Worm (Caenorhabditis elegans) whole organism, young adult: ENCODE results near the gene cdf-2.

ENCODE experiments used
- B0035.1 ChIP-seq: sonication (generic microtip); optimal IDR thresholded peaks from 2 replicates; lab custom pipeline; 2016; ENCODE audit warnings: missing genetic modification characterization, mild to moderate bottlenecking, missing compliant biosample characterization, missing genotype, missing genetic modification reagents
- C06A6.2 ChIP-seq: fragments of 200-800 bp; sonication (Bioruptor generic); conservative IDR thresholded peaks from 2 replicates; pipeline ENCODE4 v1.3.6; 2022; ENCODE audit warnings: missing genetic modification characterization, missing compliant biosample characterization
- D2030.7 ChIP-seq: fragments of 200-800 bp; sonication (Bioruptor generic); IDR thresholded peaks from 2 replicates; pipeline ENCODE4 v1.3.6; 2022; ENCODE audit warnings: missing genetic modification reagents, missing genetic modification characterization, missing compliant biosample characterization
- F10E7.11 ChIP-seq: sonication (generic microtip); optimal IDR thresholded peaks from 2 replicates; lab custom pipeline; 2017; ENCODE audit warnings: mild to moderate bottlenecking, missing genetic modification characterization, moderate library complexity, missing compliant biosample characterization
- F22D6.2 ChIP-seq: sonication (generic microtip); optimal IDR thresholded peaks from 2 replicates; lab custom pipeline; 2016; ENCODE audit warnings: mild to moderate bottlenecking, missing genetic modification characterization, missing compliant biosample characterization
- K11D2.4 ChIP-seq: fragments of 200-800 bp; sonication (Bioruptor generic); IDR thresholded peaks from 2 replicates; pipeline ENCODE4 v1.3.6; 2022; ENCODE audit warnings: missing genetic modification reagents, missing genetic modification characterization, missing compliant biosample characterization
- T07F8.4 ChIP-seq: sonication (generic microtip); optimal IDR thresholded peaks from 2 replicates; lab custom pipeline; 2016; ENCODE audit warnings: mild to moderate bottlenecking, missing genetic modification characterization, moderate library complexity, missing compliant biosample characterization
- Y53F4B.3 ChIP-seq: fragments of 200-800 bp; sonication (Bioruptor generic); IDR thresholded peaks from 2 replicates; pipeline ENCODE4 v1.3.6; 2022; ENCODE audit warnings: missing genetic modification reagents, missing genetic modification characterization, missing compliant biosample characterization
- Y53G8AR.9 ChIP-seq: fragments of 200-800 bp; sonication (Bioruptor generic); conservative IDR thresholded peaks from 2 replicates; pipeline ENCODE4 v1.3.6; 2022; ENCODE audit warnings: missing genetic modification reagents, missing genetic modification characterization, missing compliant biosample characterization
- atf-7 ChIP-seq: sonication (generic microtip); optimal IDR thresholded peaks from 2 replicates; lab custom pipeline; 2017; ENCODE audit warnings: mild to moderate bottlenecking, missing genetic modification characterization, missing compliant biosample characterization
- bed-1 ChIP-seq: fragments of 200-800 bp; sonication (Bioruptor generic); IDR thresholded peaks from 2 replicates; pipeline ENCODE4 v1.3.6; 2022; ENCODE audit warnings: missing genetic modification reagents, missing genetic modification characterization, missing compliant biosample characterization
- ceh-58 ChIP-seq: fragments of 200-800 bp; sonication (Bioruptor generic); IDR thresholded peaks from 2 replicates; pipeline ENCODE4 v1.3.6; 2022; ENCODE audit warnings: missing genetic modification characterization, missing compliant biosample characterization
- ceh-79 ChIP-seq: sonication (generic microtip); optimal IDR thresholded peaks from 2 replicates; lab custom pipeline; 2017; ENCODE audit warnings: mild to moderate bottlenecking, missing genetic modification characterization, missing compliant biosample characterization
- dpff-1 ChIP-seq: sonication (generic microtip); optimal IDR thresholded peaks from 2 replicates; lab custom pipeline; 2017; ENCODE audit warnings: mild to moderate bottlenecking, missing genetic modification characterization, missing compliant biosample characterization
- hrde-1 ChIP-seq: sonication (generic microtip); optimal IDR thresholded peaks from 2 replicates; lab custom pipeline; 2016; ENCODE audit warnings: missing genetic modification characterization, mild to moderate bottlenecking, missing compliant biosample characterization, moderate library complexity, missing genotype, missing genetic modification reagents, borderline replicate concordance
- let-607 ChIP-seq, 2 experiments: fragments of 200-800 bp in 1 of 2; sonication (Bioruptor generic) in 1 of 2; sonication (generic microtip) in 1 of 2; optimal IDR thresholded peaks; 2 replicates each; lab custom pipeline; 2016 to 2018; ENCODE audit warnings: mild to moderate bottlenecking in 2 of 2, missing compliant biosample characterization in 2 of 2, missing genetic modification characterization in 2 of 2, moderate library complexity in 2 of 2, missing genotype in 1 of 2
- lin-26 ChIP-seq: fragments of 200-800 bp; sonication (Bioruptor generic); IDR thresholded peaks from 2 replicates; pipeline ENCODE4 v1.3.6; 2022; ENCODE audit warnings: missing genetic modification reagents, missing genetic modification characterization, missing compliant biosample characterization
- lin-35 ChIP-seq, 3 experiments: fragments of 150-350 bp in 2 of 3; sonication (generic microtip) in 1 of 3; optimal IDR thresholded peaks; 2 replicates each; lab custom pipeline; 2014 to 2018; ENCODE audit warnings: missing biosample characterization in 3 of 3, missing genetic modification characterization in 3 of 3, missing genetic modification reagents in 3 of 3
- mcd-1 ChIP-seq: fragments of 200-800 bp; sonication (Bioruptor generic); IDR thresholded peaks from 2 replicates; pipeline ENCODE4 v1.3.6; 2022; ENCODE audit warnings: missing genetic modification reagents, missing genetic modification characterization, missing compliant biosample characterization
- mes-4 ChIP-seq: sonication (generic microtip); optimal IDR thresholded peaks from 2 replicates; lab custom pipeline; 2016; ENCODE audit warnings: missing genotype, missing genetic modification characterization, missing compliant biosample characterization
- nfya-1 ChIP-seq: sonication (generic microtip); optimal IDR thresholded peaks from 2 replicates; lab custom pipeline; 2017; ENCODE audit warnings: antibody characterized with exemption, missing compliant biosample characterization, missing genetic modification characterization, borderline replicate concordance; ENCODE audit not compliant: insufficient read depth
- nhr-120 ChIP-seq: fragments of 200-800 bp; sonication (Bioruptor generic); IDR thresholded peaks from 2 replicates; pipeline ENCODE4 v1.3.6; 2022; ENCODE audit warnings: missing genetic modification characterization, missing compliant biosample characterization
- nhr-179 ChIP-seq: sonication (generic microtip); optimal IDR thresholded peaks from 2 replicates; lab custom pipeline; 2016; ENCODE audit warnings: mild to moderate bottlenecking, missing genetic modification characterization, missing compliant biosample characterization
- nhr-27 ChIP-seq: fragments of 200-800 bp; sonication (Bioruptor generic); optimal IDR thresholded peaks from 2 replicates; lab custom pipeline; 2018; ENCODE audit warnings: mild to moderate bottlenecking, missing genetic modification characterization, moderate library complexity, missing compliant biosample characterization
- rcor-1 ChIP-seq: fragments of 200-800 bp; sonication (Bioruptor generic); IDR thresholded peaks from 2 replicates; pipeline ENCODE4 v1.3.6; 2022; ENCODE audit warnings: missing genetic modification reagents, missing genetic modification characterization, missing compliant biosample characterization
- rpc-1 ChIP-seq, 2 experiments: fragments of 150-350 bp in 1 of 2; sonication (generic microtip) in 1 of 2; optimal IDR thresholded peaks; 2 replicates each; lab custom pipeline; 2014 to 2018; ENCODE audit warnings: missing biosample characterization in 1 of 2, missing genetic modification characterization in 1 of 2, missing genetic modification reagents in 1 of 2, missing genotype in 1 of 2
- snpc-3.4 ChIP-seq: sonication (generic microtip); optimal IDR thresholded peaks from 2 replicates; lab custom pipeline; 2017; ENCODE audit warnings: missing genetic modification characterization, mild to moderate bottlenecking, missing compliant biosample characterization, antibody characterized with exemption, moderate library complexity, missing genotype, missing genetic modification reagents
- tbx-9 ChIP-seq: sonication (generic microtip); optimal IDR thresholded peaks from 2 replicates; lab custom pipeline; 2016; ENCODE audit warnings: borderline replicate concordance, missing genetic modification characterization, inconsistent platforms, missing compliant biosample characterization
- unc-130 ChIP-seq: sonication (generic microtip); optimal IDR thresholded peaks from 2 replicates; lab custom pipeline; 2016; ENCODE audit warnings: missing genetic modification reagents, missing genetic modification characterization, missing compliant biosample characterization
- zim-3 ChIP-seq: sonication (generic microtip); optimal IDR thresholded peaks from 2 replicates; lab custom pipeline; 2017; ENCODE audit warnings: mild to moderate bottlenecking, missing genetic modification characterization, moderate library complexity, missing compliant biosample characterization
- ztf-18 ChIP-seq: sonication (generic microtip); optimal IDR thresholded peaks from 2 replicates; lab custom pipeline; 2016; ENCODE audit warnings: missing genotype, mild to moderate bottlenecking, missing genetic modification characterization, missing compliant biosample characterization
- ztf-22 ChIP-seq: fragments of 200-800 bp; sonication (Bioruptor generic); optimal IDR thresholded peaks from 2 replicates; lab custom pipeline; 2018; ENCODE audit warnings: mild to moderate bottlenecking, missing genetic modification characterization, moderate library complexity, missing compliant biosample characterization
- ztf-25 ChIP-seq: fragments of 200-800 bp; sonication (Bioruptor generic); IDR thresholded peaks from 2 replicates; pipeline ENCODE4 v1.3.6; 2022; ENCODE audit warnings: missing genetic modification reagents, missing genetic modification characterization, missing compliant biosample characterization
- ztf-6 ChIP-seq: fragments of 200-800 bp; sonication (Bioruptor generic); IDR thresholded peaks from 2 replicates; pipeline ENCODE4 v1.3.6; 2022; ENCODE audit warnings: missing genetic modification reagents, missing genetic modification characterization, missing compliant biosample characterization

cdf-2 gene

DNA sequence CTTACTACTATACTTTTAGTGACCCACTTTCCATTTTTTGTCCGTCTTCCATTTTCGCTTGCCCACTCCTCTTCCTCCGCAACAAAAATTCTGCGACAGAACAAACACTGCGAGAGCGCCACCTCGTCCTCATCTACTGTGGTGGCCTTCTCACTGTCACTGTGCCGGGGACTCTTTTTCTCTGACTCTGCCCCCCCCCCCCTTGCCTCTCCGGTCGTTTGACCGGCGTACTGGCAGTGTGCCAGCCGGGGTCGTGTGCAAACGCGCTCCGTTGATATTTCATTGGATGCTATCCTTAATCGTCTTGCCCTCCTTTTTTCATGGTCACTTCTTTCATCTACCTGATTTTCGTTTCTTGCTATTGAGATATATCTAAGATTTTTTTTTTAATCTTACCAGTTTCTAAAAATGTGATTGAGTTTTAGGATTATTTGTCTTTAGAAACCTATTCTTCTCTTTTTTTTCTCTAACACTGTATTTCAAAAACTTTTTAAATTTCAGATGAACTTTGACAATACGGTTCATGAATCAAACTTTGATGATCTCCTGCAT is 13.8 kb upstream of the cdf-2 start, which contains the start of gene atf-6 (continued):
- no peak for TF ChIP-seq F10E7.11 (tag; lab: Kevin White, UChicago)
- peak; percentile 97 for TF ChIP-seq mcd-1
- peak; percentile 39; the same call in 1 of the 2 replicates for TF ChIP-seq Y53G8AR.9 (GFP tag; lab: Robert Waterston, UW)
- TF ChIP-seq lin-35 (GFP tag; optimal IDR thresholded peaks at IDR 0.05; lab: Kevin White, UChicago), result no peak
- peak; percentile 41 to 51 for TF ChIP-seq let-607 (tag; optimal IDR thresholded peaks at IDR 0.05; lab: Kevin White, UChicago)
- TF ChIP-seq C06A6.2 (GFP tag; lab: Robert Waterston, UW), result peak; percentile 57; the same call in 1 of the 2 replicates
- TF ChIP-seq K11D2.4 (GFP tag; lab: Robert Waterston, UW), result peak; percentile 71
- TF ChIP-seq atf-7 (tag; lab: Kevin White, UChicago), result peak; percentile 45
- peak; percentile 64 for TF ChIP-seq ztf-18
- TF ChIP-seq Y53F4B.3 (GFP tag; lab: Robert Waterston, UW), result no peak
- no peak for TF ChIP-seq zim-3 (tag; lab: Kevin White, UChicago)
- peak; percentile 2 for TF ChIP-seq F22D6.2 (tag; lab: Kevin White, UChicago)
- TF ChIP-seq rpc-1 (optimal IDR thresholded peaks at IDR 0.05; lab: Kevin White, UChicago), result no peak
- no peak for TF ChIP-seq rpc-1 (tag; optimal IDR thresholded peaks at IDR 0.05; lab: Kevin White, UChicago)
- TF ChIP-seq T07F8.4 (tag; lab: Kevin White, UChicago), result no peak
- no peak for TF ChIP-seq unc-130 (GFP tag; lab: Kevin White, UChicago)
- no peak for TF ChIP-seq nhr-120 (GFP tag; lab: Robert Waterston, UW)
- no peak for TF ChIP-seq nhr-179 (tag; lab: Kevin White, UChicago)

ce11 chrX:12479027-12479426 is 12.3 kb upstream of the cdf-2 start:
- TF ChIP-seq ceh-79 (tag; lab: Kevin White, UChicago) (no peak), rcor-1 (GFP tag; lab: Robert Waterston, UW) (no peak), atf-7 (tag; lab: Kevin White, UChicago) (no peak), unc-130 (GFP tag; lab: Kevin White, UChicago) (no peak), ztf-22 (GFP tag; lab: Kevin White, UChicago) (no peak), lin-26 (GFP tag; lab: Robert Waterston, UW) (no peak), D2030.7 (no peak), hrde-1 (tag; lab: Kevin White, UChicago) (no peak), snpc-3.4 (tag; lab: Kevin White, UChicago) (no peak), nhr-27 (no peak), rpc-1 (optimal IDR thresholded peaks at IDR 0.05; lab: Kevin White, UChicago) (no peak), rpc-1 (tag; optimal IDR thresholded peaks at IDR 0.05; lab: Kevin White, UChicago) (no peak), bed-1 (GFP tag; lab: Robert Waterston, UW) (no peak), B0035.1 (tag; lab: Kevin White, UChicago) (no peak), mes-4 (tag; lab: Kevin White, UChicago) (no peak)
- TF ChIP-seq, all 124 proteins: peak for 0

- TF ChIP-seq nhr-179 (tag; lab: Kevin White, UChicago), result no peak
- no peak for TF ChIP-seq bed-1 (GFP tag; lab: Robert Waterston, UW)
- TF ChIP-seq nfya-1 (tag; lab: Kevin White, UChicago), result no peak
- TF ChIP-seq D2030.7, result no peak
- TF ChIP-seq dpff-1 (tag; lab: Kevin White, UChicago), result no peak
- TF ChIP-seq tbx-9 (tag; lab: Kevin White, UChicago), result no peak
- no peak for TF ChIP-seq ztf-25 (GFP tag; lab: Robert Waterston, UW)
- no peak for TF ChIP-seq ztf-6 (GFP tag; lab: Robert Waterston, UW)
- no peak for TF ChIP-seq nhr-27
- TF ChIP-seq ceh-58 (GFP tag; lab: Robert Waterston, UW), result no peak
These were observed 11.7 kb upstream of the cdf-2 start for ce11 chrX:12478465-12478864.
